Fruit fly (Drosophila melanogaster): Measurements from ENCODE around the gene Gr93b.

Gene Gr93b

DNA sequence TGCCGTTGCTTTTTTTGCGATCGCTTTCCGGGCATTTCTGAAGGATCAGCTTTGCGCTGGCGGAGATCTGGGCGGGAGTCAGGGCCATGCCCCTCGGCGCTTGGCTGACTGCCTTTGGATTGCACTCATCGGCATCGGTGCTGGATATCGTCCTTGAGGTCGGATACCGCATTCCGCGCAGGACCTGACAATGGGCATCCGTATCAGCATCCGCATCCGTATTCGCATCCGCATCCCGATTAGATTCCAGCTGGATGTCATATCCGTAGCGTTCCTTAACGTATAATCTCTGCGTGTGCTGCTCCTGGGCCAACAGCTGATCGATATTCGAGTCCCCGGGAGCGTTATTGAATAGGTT is 11.9 kb upstream of the Gr93b start (continued):
- TF ChIP-seq vvl (GFP tag; IDR thresholded peaks at IDR 0.05) (no peak), Eip74EF (GFP tag; optimal IDR thresholded peaks at IDR 0.05) (no peak), CG31441 (GFP tag; IDR thresholded peaks at IDR 0.05) (no peak), Tbp (GFP tag; optimal IDR thresholded peaks at IDR 0.05) (no peak), Scr (GFP tag; IDR thresholded peaks at IDR 0.05; ENCODE audit: partially characterized antibody) (no peak), nerfin-1 (tag; optimal IDR thresholded peaks at IDR 0.05) (no peak), Mrtf (GFP tag; IDR thresholded peaks at IDR 0.05) (no peak), CG15479 (GFP tag; optimal IDR thresholded peaks at IDR 0.05) (no peak), vfl (GFP tag; optimal IDR thresholded peaks at IDR 0.05) (no peak), ac (GFP tag; optimal IDR thresholded peaks at IDR 0.05) (peak; percentile 13), Vsx1 (GFP tag; optimal IDR thresholded peaks at IDR 0.05) (no peak), H2.0 (GFP tag; IDR thresholded peaks at IDR 0.05) (no peak), yki (optimal IDR thresholded peaks at IDR 0.05) (no peak), TFAM (GFP tag; optimal IDR thresholded peaks at IDR 0.05) (no peak), cad (GFP tag; optimal IDR thresholded peaks at IDR 0.05) (no peak), Elba2 (GFP tag; optimal IDR thresholded peaks at IDR 0.05) (no peak), Bdp1 (GFP tag; optimal IDR thresholded peaks at IDR 0.05) (peak; percentile 12), Hmr (GFP tag; optimal IDR thresholded peaks at IDR 0.05) (no peak), crp (GFP tag; optimal IDR thresholded peaks at IDR 0.05) (no peak), CG6813 (GFP tag; optimal IDR thresholded peaks at IDR 0.05) (no peak), Rx (GFP tag; IDR thresholded peaks at IDR 0.05) (no peak), CG4404 (GFP tag; IDR thresholded peaks at IDR 0.05) (no peak), CG12659 (GFP tag; optimal IDR thresholded peaks at IDR 0.05) (no peak), pho (GFP tag; optimal IDR thresholded peaks at IDR 0.05) (no peak), mld (GFP tag; IDR thresholded peaks at IDR 0.05; ENCODE audit: partially characterized antibody) (0 out of 3 replicates have a peak, but pooled peaks have one; percentile 29), sob (GFP tag; IDR thresholded peaks at IDR 0.05) (peak; percentile 35; the same call in 1 of the 2 replicates), MESR4 (GFP tag; optimal IDR thresholded peaks at IDR 0.05) (no peak), kah (GFP tag; optimal IDR thresholded peaks at IDR 0.05) (no peak), CG11247 (GFP tag; IDR thresholded peaks at IDR 0.05) (no peak), bbx (GFP tag; IDR thresholded peaks at IDR 0.05; ENCODE audit: partially characterized antibody) (no peak), hbn (GFP tag; IDR thresholded peaks at IDR 0.05; ENCODE audit: partially characterized antibody) (no peak), sd (tag; optimal IDR thresholded peaks at IDR 0.05) (no peak), ERR (GFP tag; optimal IDR thresholded peaks at IDR 0.05) (no peak), ara (GFP tag; IDR thresholded peaks at IDR 0.05) (peak; percentile 32; the same call in 1 of the 2 replicates), CG9215 (GFP tag; IDR thresholded peaks at IDR 0.05) (no peak), CG7372 (GFP tag; IDR thresholded peaks at IDR 0.05) (no peak), CG11504 (tag; optimal IDR thresholded peaks at IDR 0.05) (no peak), CG15514 (GFP tag; optimal IDR thresholded peaks at IDR 0.05) (no peak), CG11695 (GFP tag; IDR thresholded peaks at IDR 0.05) (no peak), jumu (GFP tag; optimal IDR thresholded peaks at IDR 0.05) (no peak), pb (GFP tag; optimal IDR thresholded peaks at IDR 0.05) (no peak), Deaf1 (tag; optimal IDR thresholded peaks at IDR 0.05) (no peak), CG10321 (GFP tag; IDR thresholded peaks at IDR 0.05) (0 out of 2 replicates have a peak, but pooled peaks have one; percentile 24), zfh2 (GFP tag; optimal IDR thresholded peaks at IDR 0.05) (no peak), oc (tag; optimal IDR thresholded peaks at IDR 0.05) (no peak), HLH3B (GFP tag; IDR thresholded peaks at IDR 0.05) (0 out of 2 replicates have a peak, but pooled peaks have one; percentile 9), CG34376 (GFP tag; optimal IDR thresholded peaks at IDR 0.05) (no peak), YL-1 (GFP tag; optimal IDR thresholded peaks at IDR 0.05) (no peak), Abd-B (GFP tag; optimal IDR thresholded peaks at IDR 0.05) (no peak), Taf1 (GFP tag; IDR thresholded peaks at IDR 0.05) (no peak), sc (optimal IDR thresholded peaks at IDR 0.05) (no peak), sc (GFP tag; optimal IDR thresholded peaks at IDR 0.05) (no peak)
